Fruit fly (Drosophila melanogaster) whole organism, embryonic: ENCODE results near the gene mRpL50.

Experiments
- Ada2b ChIP-seq: fragments of 200-800 bp; sonication (Bioruptor generic); IDR thresholded peaks from 2 replicates; pipeline ENCODE4 v1.3.6; 2022; ENCODE audit warnings: missing biosample characterization, missing genetic modification characterization
- CG10274 ChIP-seq: fragments of 200-800 bp; sonication (Bioruptor generic); optimal IDR thresholded peaks from 3 replicates; lab custom pipeline; 2017; ENCODE audit warnings: missing biosample characterization, mild to moderate bottlenecking, missing genetic modification characterization
- CG11093 ChIP-seq: fragments of 200-800 bp; sonication (Bioruptor generic); IDR thresholded peaks from 3 replicates; pipeline ENCODE4 v1.3.6; 2022; ENCODE audit warnings: missing biosample characterization, missing genetic modification characterization
- CG11504 ChIP-seq: fragments of 200-800 bp; sonication (Bioruptor generic); optimal IDR thresholded peaks from 3 replicates; lab custom pipeline; 2019; ENCODE audit warnings: missing biosample characterization, mild to moderate bottlenecking, missing genetic modification characterization, moderate library complexity
- CG12104 ChIP-seq: fragments of 200-800 bp; sonication (Bioruptor generic); optimal IDR thresholded peaks from 3 replicates; lab custom pipeline; 2016; ENCODE audit warnings: missing biosample characterization, missing genetic modification characterization
- CG12236 ChIP-seq: fragments of 200-800 bp; sonication (Bioruptor generic); optimal IDR thresholded peaks from 2 replicates; lab custom pipeline; 2016; ENCODE audit warnings: missing biosample characterization, missing genetic modification characterization
- CG16813 ChIP-seq: fragments of 200-800 bp; sonication (Bioruptor generic); IDR thresholded peaks from 3 replicates; pipeline ENCODE4 v1.3.6; 2022; ENCODE audit warnings: missing biosample characterization, missing genetic modification characterization; ENCODE audit not compliant: partially characterized antibody
- CG18262 ChIP-seq: fragments of 200-800 bp; optimal IDR thresholded peaks from 3 replicates; lab custom pipeline; 2019; ENCODE audit warnings: missing biosample characterization, mild to moderate bottlenecking, missing genetic modification characterization, moderate library complexity
- CG2129 ChIP-seq: fragments of 200-800 bp; sonication (Bioruptor generic); IDR thresholded peaks from 2 replicates; pipeline ENCODE4 v1.3.6; 2022; ENCODE audit warnings: missing biosample characterization, missing genetic modification characterization; ENCODE audit not compliant: partially characterized antibody
- CG33557 ChIP-seq: fragments of 200-800 bp; sonication (Bioruptor generic); optimal IDR thresholded peaks from 2 replicates; lab custom pipeline; 2019; ENCODE audit warnings: missing biosample characterization, mild to moderate bottlenecking, missing genetic modification characterization, moderate library complexity
- CG34376 ChIP-seq: fragments of 200-800 bp; sonication (Bioruptor generic); optimal IDR thresholded peaks from 2 replicates; lab custom pipeline; 2018; ENCODE audit warnings: missing biosample characterization, mild to moderate bottlenecking, missing genetic modification characterization
- CG4328 ChIP-seq: fragments of 200-800 bp; sonication (Bioruptor generic); optimal IDR thresholded peaks from 3 replicates; lab custom pipeline; 2017; ENCODE audit warnings: missing biosample characterization, missing genetic modification reagents, missing genetic modification characterization
- CG6272 ChIP-seq: fragments of 200-800 bp; sonication (Bioruptor generic); IDR thresholded peaks from 2 replicates; pipeline ENCODE4 v1.3.6; 2022; ENCODE audit warnings: missing biosample characterization, missing genetic modification characterization
- CG6654 ChIP-seq: fragments of 200-800 bp; sonication (Bioruptor generic); optimal IDR thresholded peaks from 2 replicates; lab custom pipeline; 2017; ENCODE audit warnings: missing biosample characterization, mild to moderate bottlenecking, missing genetic modification characterization
- CG7357 ChIP-seq: fragments of 200-800 bp; sonication (Bioruptor generic); IDR thresholded peaks from 3 replicates; pipeline ENCODE4 v1.3.6; 2022; ENCODE audit warnings: missing biosample characterization, missing genetic modification characterization
- Camta ChIP-seq: fragments of 200-800 bp; sonication (Bioruptor generic); optimal IDR thresholded peaks from 2 replicates; lab custom pipeline; 2016; ENCODE audit warnings: missing biosample characterization, missing genetic modification characterization
- Chrac-16 ChIP-seq: fragments of 200-800 bp; sonication (Bioruptor generic); optimal IDR thresholded peaks from 3 replicates; lab custom pipeline; 2016; ENCODE audit warnings: missing biosample characterization, missing genetic modification characterization
- CkIIα-i1 ChIP-seq: fragments of 200-800 bp; sonication (Bioruptor generic); IDR thresholded peaks from 2 replicates; pipeline ENCODE4 v1.3.6; 2022; ENCODE audit warnings: missing biosample characterization, missing genetic modification characterization
- Dfd ChIP-seq, 2 experiments: fragments of >200 bp; optimal IDR thresholded peaks; 2 replicates each; lab custom pipeline; 2017; ENCODE audit warnings: missing biosample characterization in 2 of 2, missing genetic modification characterization in 2 of 2
- Ets97D ChIP-seq: fragments of 200-800 bp; sonication (Bioruptor generic); optimal IDR thresholded peaks from 3 replicates; lab custom pipeline; 2016; ENCODE audit warnings: missing biosample characterization, missing genetic modification characterization
- GATAe ChIP-seq: fragments of 200-800 bp; sonication (Bioruptor generic); conservative IDR thresholded peaks from 2 replicates; pipeline ENCODE4 v1.3.6; 2022; ENCODE audit warnings: missing biosample characterization, missing genetic modification characterization
- Hand ChIP-seq: fragments of 200-800 bp; sonication (Bioruptor generic); optimal IDR thresholded peaks from 2 replicates; lab custom pipeline; 2017; ENCODE audit warnings: mild to moderate bottlenecking, missing biosample characterization, missing genetic modification reagents, missing genetic modification characterization
- Hr51 ChIP-seq, 2 experiments: fragments of 200-800 bp; sonication (Bioruptor generic); optimal IDR thresholded peaks; 2 replicates in 1 of 2; 3 replicates in 1 of 2; lab custom pipeline; 2016 to 2018; ENCODE audit warnings: missing biosample characterization in 2 of 2, missing genetic modification characterization in 2 of 2, mild to moderate bottlenecking in 1 of 2, moderate library complexity in 1 of 2
- Lhr ChIP-seq: fragments of 200-800 bp; sonication (Bioruptor generic); optimal IDR thresholded peaks from 3 replicates; lab custom pipeline; 2017; ENCODE audit warnings: mild to moderate bottlenecking, missing biosample characterization, missing genetic modification reagents, missing genetic modification characterization
- Med ChIP-seq: fragments of 200-800 bp; sonication (Bioruptor generic); peaks from one replicate; lab custom pipeline; 2016; ENCODE audit warnings: missing biosample characterization, missing genetic modification characterization, mild to moderate bottlenecking, inconsistent platforms, moderate library complexity
- NC2β ChIP-seq: fragments of 200-800 bp; sonication (Bioruptor generic); optimal IDR thresholded peaks from 2 replicates; lab custom pipeline; 2016; ENCODE audit warnings: missing biosample characterization, missing genetic modification characterization
- Taf1 ChIP-seq: fragments of 200-800 bp; sonication (Bioruptor generic); IDR thresholded peaks from 2 replicates; pipeline ENCODE4 v1.3.6; 2022; ENCODE audit warnings: missing biosample characterization, missing genetic modification characterization
- ab ChIP-seq: fragments of 200-800 bp; sonication (Bioruptor generic); optimal IDR thresholded peaks from 2 replicates; lab custom pipeline; 2016; ENCODE audit warnings: missing biosample characterization, missing genetic modification characterization
- aop ChIP-seq: fragments of 200-800 bp; sonication (Bioruptor generic); IDR thresholded peaks from 2 replicates; pipeline ENCODE4 v1.3.6; 2022; ENCODE audit warnings: missing biosample characterization, missing genetic modification characterization
- bbx ChIP-seq: fragments of 200-800 bp; sonication (Bioruptor generic); IDR thresholded peaks from 2 replicates; pipeline ENCODE4 v1.3.6; 2022; ENCODE audit warnings: missing biosample characterization, missing genetic modification characterization; ENCODE audit not compliant: partially characterized antibody
- cad ChIP-seq: fragments of >200 bp; optimal IDR thresholded peaks from 2 replicates; lab custom pipeline; 2017; ENCODE audit warnings: missing biosample characterization, missing genetic modification characterization
- ci ChIP-seq: fragments of 200-800 bp; sonication (Bioruptor generic); IDR thresholded peaks from 3 replicates; pipeline ENCODE4 v1.3.6; 2022; ENCODE audit warnings: missing biosample characterization, missing genetic modification characterization
- dan ChIP-seq: fragments of 200-800 bp; sonication (Bioruptor generic); IDR thresholded peaks from 2 replicates; pipeline ENCODE4 v1.3.6; 2022; ENCODE audit warnings: missing biosample characterization, missing genetic modification characterization
- dm ChIP-seq: fragments of 200-800 bp; sonication (Bioruptor generic); optimal IDR thresholded peaks from 3 replicates; lab custom pipeline; 2016; ENCODE audit warnings: missing biosample characterization, missing genetic modification characterization
- dmrt99B ChIP-seq: fragments of 200-800 bp; sonication (Bioruptor generic); optimal IDR thresholded peaks from 2 replicates; lab custom pipeline; 2018; ENCODE audit warnings: missing biosample characterization, mild to moderate bottlenecking, missing genetic modification characterization, moderate library complexity
- eve ChIP-seq, 2 experiments: fragments of >200 bp; optimal IDR thresholded peaks; 2 replicates each; lab custom pipeline; 2017; ENCODE audit warnings: missing biosample characterization in 2 of 2, missing genetic modification characterization in 2 of 2
- eyg ChIP-seq: fragments of 200-800 bp; sonication (Bioruptor generic); optimal IDR thresholded peaks from 3 replicates; lab custom pipeline; 2016; ENCODE audit warnings: missing biosample characterization, missing genetic modification characterization
- fu2 ChIP-seq: fragments of 200-800 bp; sonication (Bioruptor generic); optimal IDR thresholded peaks from 2 replicates; lab custom pipeline; 2016; ENCODE audit warnings: missing biosample characterization, missing genetic modification characterization
- gce ChIP-seq: fragments of 200-800 bp; sonication (Bioruptor generic); IDR thresholded peaks from 3 replicates; pipeline ENCODE4 v1.3.6; 2022; ENCODE audit warnings: missing biosample characterization, missing genetic modification characterization
- grau ChIP-seq: fragments of 200-800 bp; optimal IDR thresholded peaks from 3 replicates; lab custom pipeline; 2019; ENCODE audit warnings: missing biosample characterization, mild to moderate bottlenecking, missing genetic modification characterization, moderate library complexity
- gsb ChIP-seq: fragments of 200-800 bp; sonication (Bioruptor generic); IDR thresholded peaks from 2 replicates; pipeline ENCODE4 v1.3.6; 2022; ENCODE audit warnings: missing biosample characterization, missing genetic modification characterization
- hkb ChIP-seq, 2 experiments: fragments of 200-800 bp in 1 of 2; fragments of >200 bp in 1 of 2; sonication (Bioruptor generic) in 1 of 2; IDR thresholded peaks in 1 of 2; optimal IDR thresholded peaks in 1 of 2; 2 replicates each; pipeline versions ENCODE4 v1.3.6 to Lab custom; 2017 to 2022; ENCODE audit warnings: missing biosample characterization in 1 of 2, missing genetic modification characterization in 1 of 2
- ken ChIP-seq: fragments of 200-800 bp; sonication (Bioruptor generic); IDR thresholded peaks from 3 replicates; pipeline ENCODE4 v1.3.6; 2022; ENCODE audit warnings: missing biosample characterization, missing genetic modification characterization
- mirr ChIP-seq: fragments of 200-800 bp; sonication (Bioruptor generic); optimal IDR thresholded peaks from 3 replicates; lab custom pipeline; 2018; ENCODE audit warnings: missing biosample characterization, mild to moderate bottlenecking, missing genetic modification characterization
- nmo ChIP-seq: fragments of 200-800 bp; sonication (Bioruptor generic); optimal IDR thresholded peaks from 2 replicates; lab custom pipeline; 2018; ENCODE audit warnings: missing biosample characterization, mild to moderate bottlenecking, missing genetic modification characterization, moderate library complexity
- row ChIP-seq: fragments of 200-800 bp; sonication (Bioruptor generic); IDR thresholded peaks from 3 replicates; pipeline ENCODE4 v1.3.6; 2022; ENCODE audit warnings: missing biosample characterization, missing genetic modification characterization
- schlank ChIP-seq: fragments of 200-800 bp; sonication (Bioruptor generic); optimal IDR thresholded peaks from 2 replicates; lab custom pipeline; 2018; ENCODE audit warnings: missing biosample characterization, mild to moderate bottlenecking, missing genetic modification characterization
- sens-2 ChIP-seq: fragments of 200-800 bp; sonication (Bioruptor generic); IDR thresholded peaks from 2 replicates; pipeline ENCODE4 v1.3.6; 2022; ENCODE audit warnings: missing biosample characterization, missing genetic modification characterization
- slbo ChIP-seq: fragments of 200-800 bp; sonication (Bioruptor generic); IDR thresholded peaks from 2 replicates; pipeline ENCODE4 v1.3.6; 2022; ENCODE audit warnings: missing biosample characterization, missing genetic modification characterization
- tup ChIP-seq: fragments of 200-800 bp; sonication (Bioruptor generic); optimal IDR thresholded peaks from 2 replicates; lab custom pipeline; 2016; ENCODE audit warnings: missing biosample characterization, mild to moderate bottlenecking, missing genetic modification characterization, moderate library complexity
- vfl ChIP-seq: fragments of 200-800 bp; sonication (Bioruptor generic); optimal IDR thresholded peaks from 2 replicates; lab custom pipeline; 2016; ENCODE audit warnings: missing biosample characterization, missing genetic modification characterization

The mRpL50 gene

dm6 chr3L:7250469-7250868 lies 6.7 kb upstream of the mRpL50 start, which contains the start of gene MED4 (continued):
- TF ChIP-seq tup (GFP tag; lab: Kevin White, UChicago): peak; percentile 28
- TF ChIP-seq dan (GFP tag; lab: Robert Waterston, UW): no peak
- peak; percentile 91 for TF ChIP-seq slbo
- no peak for TF ChIP-seq dmrt99B (tag; lab: Kevin White, UChicago)
- TF ChIP-seq CG2129 (GFP tag; lab: Robert Waterston, UW): no peak
- no peak for TF ChIP-seq CG16813
- TF ChIP-seq CG12104 (GFP tag; lab: Kevin White, UChicago): peak; percentile 57
- peak; percentile 21 for TF ChIP-seq CG10274 (GFP tag; lab: Kevin White, UChicago)
- peak; percentile 21 for TF ChIP-seq CG6654 (GFP tag; lab: Kevin White, UChicago)
- TF ChIP-seq Ada2b (GFP tag; lab: Robert Waterston, UW): peak; percentile 60
- TF ChIP-seq Med (GFP tag; lab: Kevin White, UChicago): peak; percentile 97
- peak; percentile 80 for TF ChIP-seq Chrac-16 (GFP tag; lab: Kevin White, UChicago)
- peak; percentile 51 for TF ChIP-seq vfl (GFP tag; lab: Kevin White, UChicago)
- peak; percentile 75 for TF ChIP-seq ken (GFP tag; lab: Robert Waterston, UW)
- TF ChIP-seq Dfd (GFP tag; optimal IDR thresholded peaks at IDR 0.05; lab: Kevin White, UChicago): no peak
- TF ChIP-seq sens-2 (GFP tag; lab: Robert Waterston, UW): 0 out of 2 replicates have a peak, but pooled peaks have one; percentile 49
- TF ChIP-seq eyg (GFP tag; lab: Kevin White, UChicago): peak; percentile 71
- TF ChIP-seq CG11093: no peak; the same call in 2 of the 3 replicates
- TF ChIP-seq Lhr (GFP tag; lab: Kevin White, UChicago): peak; percentile 85
- peak; percentile 88 for TF ChIP-seq fu2
- peak; percentile 84 for TF ChIP-seq Ets97D (GFP tag; lab: Kevin White, UChicago)
- TF ChIP-seq GATAe (GFP tag; lab: Robert Waterston, UW): no peak
- TF ChIP-seq Hand (GFP tag; lab: Kevin White, UChicago): peak; percentile 30
- peak; percentile 49 for TF ChIP-seq gsb (GFP tag; lab: Robert Waterston, UW)
- peak; percentile 71 for TF ChIP-seq CG12236
- peak; percentile 39; the same call in 1 of the 2 replicates for TF ChIP-seq aop (GFP tag; lab: Robert Waterston, UW)
- TF ChIP-seq dm (GFP tag; lab: Kevin White, UChicago): peak; percentile 88
- no peak for TF ChIP-seq eve (GFP tag; optimal IDR thresholded peaks at IDR 0.05; lab: Kevin White, UChicago)
- peak; percentile 54; the same call in 1 of the 2 replicates for TF ChIP-seq CG6272 (GFP tag; lab: Robert Waterston, UW)
- TF ChIP-seq CG4328 (GFP tag; lab: Kevin White, UChicago): no peak
- TF ChIP-seq CG18262 (tag; lab: Kevin White, UChicago): peak; percentile 61
- TF ChIP-seq CG7357 (GFP tag; lab: Robert Waterston, UW): peak; percentile 42; the same call in 1 of the 3 replicates
- no peak for TF ChIP-seq CG34376 (GFP tag; lab: Kevin White, UChicago)
- TF ChIP-seq bbx: no peak
- peak; percentile 81 for TF ChIP-seq Camta (GFP tag; lab: Kevin White, UChicago)
- peak; percentile 83 for TF ChIP-seq row (GFP tag; lab: Robert Waterston, UW)
- peak; percentile 64; the same call in 1 of the 2 replicates for TF ChIP-seq Taf1
- peak; percentile 66 for TF ChIP-seq ab (GFP tag; lab: Kevin White, UChicago)
- TF ChIP-seq grau (tag; lab: Kevin White, UChicago): peak; percentile 78
- 0 out of 3 replicates have a peak, but pooled peaks have one; percentile 52 for TF ChIP-seq gce
- no peak for TF ChIP-seq mirr
- peak; percentile 89 for TF ChIP-seq ci
- TF ChIP-seq NC2β (GFP tag; lab: Kevin White, UChicago): peak; percentile 89
- no peak for TF ChIP-seq hkb (optimal IDR thresholded peaks at IDR 0.05; lab: Kevin White, UChicago)
- TF ChIP-seq hkb (GFP tag; IDR thresholded peaks at IDR 0.05; lab: Robert Waterston, UW): peak; percentile 83
- peak; percentile 75 for TF ChIP-seq CG11504 (tag; lab: Kevin White, UChicago)
- TF ChIP-seq CkIIα-i1 (GFP tag; lab: Robert Waterston, UW): no peak
- TF ChIP-seq nmo (GFP tag; lab: Kevin White, UChicago): peak; percentile 74
- TF ChIP-seq Hr51 (GFP tag; optimal IDR thresholded peaks at IDR 0.05; lab: Kevin White, UChicago): peak; percentile 74 to 78
- peak; percentile 51 for TF ChIP-seq schlank (tag; lab: Kevin White, UChicago)
- peak; percentile 37 for TF ChIP-seq CG33557 (GFP tag; lab: Kevin White, UChicago)
- TF ChIP-seq cad (GFP tag; lab: Kevin White, UChicago): no peak
